Worm (Caenorhabditis elegans): ENCODE measurements around the gene bath-20.

- TF ChIP-seq pha-4 (tag; optimal IDR thresholded peaks at IDR 0.05), result no peak
- TF ChIP-seq tbx-8 (GFP tag; optimal IDR thresholded peaks at IDR 0.05), result no peak
- TF ChIP-seq unc-62 (GFP tag; optimal IDR thresholded peaks at IDR 0.05), result no peak
- no peak for TF ChIP-seq ztf-11 (tag; optimal IDR thresholded peaks at IDR 0.05)
- TF ChIP-seq elt-3 (tag; optimal IDR thresholded peaks at IDR 0.05), result no peak
- TF ChIP-seq snpc-4 (tag; optimal IDR thresholded peaks at IDR 0.05), result no peak
- no peak for TF ChIP-seq ces-1 (GFP tag; optimal IDR thresholded peaks at IDR 0.05)
- TF ChIP-seq sem-2 (GFP tag; optimal IDR thresholded peaks at IDR 0.05), result no peak
- no peak for TF ChIP-seq unc-120 (tag; optimal IDR thresholded peaks at IDR 0.05; ENCODE audit: poor library complexity, severe bottlenecking)
- no peak for TF ChIP-seq hlh-1 (tag; optimal IDR thresholded peaks at IDR 0.05)
- no peak for TF ChIP-seq mep-1 (tag; optimal IDR thresholded peaks at IDR 0.05)
- no peak for TF ChIP-seq nhr-237 (tag; optimal IDR thresholded peaks at IDR 0.05)
- no peak for TF ChIP-seq unc-39 (tag; optimal IDR thresholded peaks at IDR 0.05)
- TF ChIP-seq ham-2 (GFP tag; optimal IDR thresholded peaks at IDR 0.05), result no peak
These were observed 29.6 kb downstream of the bath-20 start, which contains the start of gene F59H6.15 for ce11 chrII:2012698-2013097.

Measured in whole organism, mixed stage, embryonic.